Fruit fly (Drosophila melanogaster) whole organism, embryonic: ENCODE results near the gene obst-B.
A peak's percentile ranks its signal among the peaks of the same experiment; 100 is the strongest.

ENCODE experiments used
- Asciz ChIP-seq: fragments of 200-800 bp; sonication (Bioruptor generic); optimal IDR thresholded peaks from 2 replicates; lab custom pipeline; 2017; ENCODE audit warnings: missing biosample characterization, mild to moderate bottlenecking, missing genetic modification characterization, missing genetic modification reagents
- Bgb ChIP-seq: fragments of 200-800 bp; sonication (Bioruptor generic); IDR thresholded peaks from 2 replicates; pipeline ENCODE4 v1.3.6; 2022; ENCODE audit warnings: missing biosample characterization, missing genetic modification characterization; ENCODE audit not compliant: partially characterized antibody
- CG10147 ChIP-seq: fragments of 200-800 bp; sonication (Bioruptor generic); optimal IDR thresholded peaks from 2 replicates; lab custom pipeline; 2019; ENCODE audit warnings: missing biosample characterization, mild to moderate bottlenecking, missing genetic modification characterization, moderate library complexity
- CG10267 ChIP-seq: fragments of 200-800 bp; sonication (Bioruptor generic); optimal IDR thresholded peaks from 2 replicates; lab custom pipeline; 2018; ENCODE audit warnings: missing biosample characterization, mild to moderate bottlenecking, missing genetic modification characterization, moderate library complexity
- CG10274 ChIP-seq: fragments of 200-800 bp; sonication (Bioruptor generic); optimal IDR thresholded peaks from 3 replicates; lab custom pipeline; 2017; ENCODE audit warnings: missing biosample characterization, mild to moderate bottlenecking, missing genetic modification characterization
- CG12071 ChIP-seq: fragments of 200-800 bp; sonication (Bioruptor generic); optimal IDR thresholded peaks from 3 replicates; lab custom pipeline; 2018; ENCODE audit warnings: missing biosample characterization, mild to moderate bottlenecking, missing genetic modification characterization
- CG13624 ChIP-seq: fragments of 200-800 bp; sonication (Bioruptor generic); optimal IDR thresholded peaks from 2 replicates; lab custom pipeline; 2016; ENCODE audit warnings: missing biosample characterization, missing genetic modification characterization
- CG14965 ChIP-seq: fragments of 200-800 bp; sonication (Bioruptor generic); optimal IDR thresholded peaks from 2 replicates; lab custom pipeline; 2016; ENCODE audit warnings: missing biosample characterization, missing genetic modification characterization, borderline replicate concordance
- CG15269 ChIP-seq: fragments of 200-800 bp; sonication (Bioruptor generic); optimal IDR thresholded peaks from 2 replicates; lab custom pipeline; 2018; ENCODE audit warnings: missing biosample characterization, mild to moderate bottlenecking, missing genetic modification characterization, moderate library complexity
- CG1529 ChIP-seq: fragments of 200-800 bp; sonication (Bioruptor generic); optimal IDR thresholded peaks from 3 replicates; lab custom pipeline; 2018; ENCODE audit warnings: missing biosample characterization, missing genetic modification characterization
- CG16813 ChIP-seq: fragments of 200-800 bp; sonication (Bioruptor generic); IDR thresholded peaks from 3 replicates; pipeline ENCODE4 v1.3.6; 2022; ENCODE audit warnings: missing biosample characterization, missing genetic modification characterization; ENCODE audit not compliant: partially characterized antibody
- CG17568 ChIP-seq: fragments of 200-800 bp; sonication (Bioruptor generic); optimal IDR thresholded peaks from 2 replicates; lab custom pipeline; 2018; ENCODE audit warnings: missing biosample characterization, mild to moderate bottlenecking, missing genetic modification characterization, moderate library complexity
- CG18476 ChIP-seq: fragments of 200-800 bp; sonication (Bioruptor generic); optimal IDR thresholded peaks from 2 replicates; lab custom pipeline; 2016; ENCODE audit warnings: missing biosample characterization, mild to moderate bottlenecking, missing genetic modification characterization
- CG32767 ChIP-seq: fragments of 200-800 bp; sonication (Bioruptor generic); IDR thresholded peaks from 2 replicates; pipeline ENCODE4 v1.3.6; 2022; ENCODE audit warnings: missing biosample characterization, missing genetic modification characterization
- CG32772 ChIP-seq: fragments of 200-800 bp; sonication (Bioruptor generic); IDR thresholded peaks from 2 replicates; pipeline ENCODE4 v1.3.6; 2022; ENCODE audit warnings: missing biosample characterization, missing genetic modification characterization
- CG6254 ChIP-seq: fragments of 200-800 bp; sonication (Bioruptor generic); optimal IDR thresholded peaks from 3 replicates; lab custom pipeline; 2017; ENCODE audit warnings: mild to moderate bottlenecking, missing biosample characterization, missing genetic modification reagents, missing genetic modification characterization
- CG7271 ChIP-seq: fragments of 200-800 bp; sonication (Bioruptor generic); optimal IDR thresholded peaks from 2 replicates; lab custom pipeline; 2018; ENCODE audit warnings: missing biosample characterization, mild to moderate bottlenecking, missing genetic modification characterization, moderate library complexity
- CG7928 ChIP-seq: fragments of 200-800 bp; sonication (Bioruptor generic); optimal IDR thresholded peaks from 2 replicates; lab custom pipeline; 2017; ENCODE audit warnings: missing biosample characterization, mild to moderate bottlenecking, missing genetic modification characterization
- CG8944 ChIP-seq: fragments of 200-800 bp; sonication (Bioruptor generic); optimal IDR thresholded peaks from 3 replicates; lab custom pipeline; 2016; ENCODE audit warnings: missing biosample characterization, missing genetic modification characterization
- CG9215 ChIP-seq: fragments of 200-800 bp; sonication (Bioruptor generic); IDR thresholded peaks from 2 replicates; pipeline ENCODE4 v1.3.6; 2022; ENCODE audit warnings: missing biosample characterization, missing genetic modification characterization
- Dbx ChIP-seq: fragments of 200-800 bp; sonication (Bioruptor generic); IDR thresholded peaks from 3 replicates; pipeline ENCODE4 v1.3.6; 2022; ENCODE audit warnings: missing biosample characterization, missing genetic modification characterization
- Dll ChIP-seq: fragments of 200-800 bp; sonication (Bioruptor generic); IDR thresholded peaks from 4 replicates; pipeline ENCODE4 v1.3.6; 2022; ENCODE audit warnings: missing biosample characterization, missing genetic modification characterization; ENCODE audit not compliant: partially characterized antibody
- HmgZ ChIP-seq: fragments of 200-800 bp; sonication (Bioruptor generic); optimal IDR thresholded peaks from 2 replicates; lab custom pipeline; 2018; ENCODE audit warnings: missing biosample characterization, mild to moderate bottlenecking, missing genetic modification characterization
- Hsf ChIP-seq: fragments of 200-800 bp; sonication (Bioruptor generic); optimal IDR thresholded peaks from 3 replicates; lab custom pipeline; 2016; ENCODE audit warnings: missing biosample characterization, missing genetic modification characterization
- Mes4 ChIP-seq: fragments of 200-800 bp; sonication (Bioruptor generic); optimal IDR thresholded peaks from 2 replicates; lab custom pipeline; 2016; ENCODE audit warnings: missing biosample characterization, missing genetic modification characterization
- Mrtf ChIP-seq: fragments of 200-800 bp; sonication (Bioruptor generic); IDR thresholded peaks from 3 replicates; pipeline ENCODE4 v1.3.6; 2022; ENCODE audit warnings: missing biosample characterization, missing genetic modification characterization
- Neu2 ChIP-seq: fragments of 200-800 bp; sonication (Bioruptor generic); optimal IDR thresholded peaks from 3 replicates; lab custom pipeline; 2016; ENCODE audit warnings: missing biosample characterization, missing genetic modification characterization, borderline replicate concordance
- NfI ChIP-seq: fragments of 200-800 bp; sonication (Bioruptor generic); optimal IDR thresholded peaks from 3 replicates; lab custom pipeline; 2018; ENCODE audit warnings: missing biosample characterization, mild to moderate bottlenecking, missing genetic modification characterization, moderate library complexity
- Ssrp ChIP-seq: fragments of 200-800 bp; sonication (Bioruptor generic); optimal IDR thresholded peaks from 2 replicates; lab custom pipeline; 2018; ENCODE audit warnings: missing biosample characterization, mild to moderate bottlenecking, missing genetic modification characterization, moderate library complexity
- Taf1 ChIP-seq: fragments of 200-800 bp; sonication (Bioruptor generic); IDR thresholded peaks from 2 replicates; pipeline ENCODE4 v1.3.6; 2022; ENCODE audit warnings: missing biosample characterization, missing genetic modification characterization
- YL-1 ChIP-seq: fragments of 200-800 bp; sonication (Bioruptor generic); optimal IDR thresholded peaks from 3 replicates; lab custom pipeline; 2017; ENCODE audit warnings: missing biosample characterization, mild to moderate bottlenecking, missing genetic modification characterization
- bowl ChIP-seq: fragments of 200-800 bp; sonication (Bioruptor generic); IDR thresholded peaks from 2 replicates; pipeline ENCODE4 v1.3.6; 2022; ENCODE audit warnings: missing biosample characterization, missing genetic modification characterization
- dimm ChIP-seq: fragments of 200-800 bp; sonication (Bioruptor generic); IDR thresholded peaks from 2 replicates; pipeline ENCODE4 v1.3.6; 2022; ENCODE audit warnings: missing biosample characterization, missing genetic modification characterization
- dmrt11E ChIP-seq: fragments of 200-800 bp; sonication (Bioruptor generic); optimal IDR thresholded peaks from 3 replicates; lab custom pipeline; 2018; ENCODE audit warnings: missing biosample characterization, mild to moderate bottlenecking, missing genetic modification characterization, moderate library complexity
- ewg ChIP-seq: fragments of 200-800 bp; sonication (Bioruptor generic); optimal IDR thresholded peaks from 3 replicates; lab custom pipeline; 2017; ENCODE audit warnings: mild to moderate bottlenecking, missing biosample characterization, missing genetic modification reagents, missing genetic modification characterization
- eyg ChIP-seq: fragments of 200-800 bp; sonication (Bioruptor generic); optimal IDR thresholded peaks from 3 replicates; lab custom pipeline; 2016; ENCODE audit warnings: missing biosample characterization, missing genetic modification characterization
- fd64A ChIP-seq: fragments of 200-800 bp; sonication (Bioruptor generic); optimal IDR thresholded peaks from 3 replicates; lab custom pipeline; 2018; ENCODE audit warnings: missing biosample characterization, mild to moderate bottlenecking, missing genetic modification characterization
- gsb-n ChIP-seq: fragments of 200-800 bp; sonication (Bioruptor generic); optimal IDR thresholded peaks from 3 replicates; lab custom pipeline; 2018; ENCODE audit warnings: missing biosample characterization, mild to moderate bottlenecking, missing genetic modification characterization
- lbe ChIP-seq: fragments of 200-800 bp; sonication (Bioruptor generic); optimal IDR thresholded peaks from 2 replicates; lab custom pipeline; 2016; ENCODE audit warnings: missing biosample characterization, mild to moderate bottlenecking, missing genetic modification characterization
- peb ChIP-seq: fragments of 200-800 bp; sonication (Bioruptor generic); IDR thresholded peaks from 2 replicates; pipeline ENCODE4 v1.3.6; 2022; ENCODE audit warnings: missing biosample characterization, missing genetic modification characterization
- ro ChIP-seq: fragments of 200-800 bp; sonication (Bioruptor generic); IDR thresholded peaks from 2 replicates; pipeline ENCODE4 v1.3.6; 2022; ENCODE audit warnings: missing biosample characterization, missing genetic modification characterization
- scrt ChIP-seq: fragments of 200-800 bp; sonication (Bioruptor generic); optimal IDR thresholded peaks from 2 replicates; lab custom pipeline; 2018; ENCODE audit warnings: missing biosample characterization, mild to moderate bottlenecking, missing genetic modification characterization, moderate library complexity
- sd ChIP-seq: fragments of 200-800 bp; sonication (Bioruptor generic); optimal IDR thresholded peaks from 3 replicates; lab custom pipeline; 2018; ENCODE audit warnings: missing biosample characterization, mild to moderate bottlenecking, missing genetic modification characterization, moderate library complexity
- sima ChIP-seq: fragments of 200-800 bp; sonication (Bioruptor generic); optimal IDR thresholded peaks from 2 replicates; lab custom pipeline; 2016; ENCODE audit warnings: missing biosample characterization, missing genetic modification characterization
- so ChIP-seq: fragments of 200-800 bp; sonication (Bioruptor generic); IDR thresholded peaks from 3 replicates; pipeline ENCODE4 v1.3.6; 2022; ENCODE audit warnings: missing biosample characterization, missing genetic modification characterization
- tap ChIP-seq: fragments of 200-800 bp; optimal IDR thresholded peaks from 3 replicates; lab custom pipeline; 2019; ENCODE audit warnings: missing biosample characterization, mild to moderate bottlenecking, missing genetic modification characterization, moderate library complexity
- tgo ChIP-seq: fragments of 200-800 bp; sonication (Bioruptor generic); IDR thresholded peaks from 3 replicates; pipeline ENCODE4 v1.3.6; 2022; ENCODE audit warnings: missing biosample characterization, missing genetic modification characterization
- trem ChIP-seq: fragments of 200-800 bp; optimal IDR thresholded peaks from 3 replicates; lab custom pipeline; 2019; ENCODE audit warnings: missing biosample characterization, mild to moderate bottlenecking, missing genetic modification characterization, moderate library complexity
- zen2 ChIP-seq: fragments of 200-800 bp; sonication (Bioruptor generic); IDR thresholded peaks from 3 replicates; pipeline ENCODE4 v1.3.6; 2022; ENCODE audit warnings: missing biosample characterization, missing genetic modification characterization; ENCODE audit not compliant: partially characterized antibody
- zfh1 ChIP-seq: fragments of 200-800 bp; sonication (Bioruptor generic); IDR thresholded peaks from 3 replicates; pipeline ENCODE4 v1.3.6; 2022; ENCODE audit warnings: missing biosample characterization, missing genetic modification characterization

Gene obst-B

dm6 chr2L:10003593-10003992 is 28.9 kb upstream of the obst-B start, which contains the start of gene Ndf (continued):
- TF ChIP-seq CG14965 (GFP tag; lab: Kevin White, UChicago) (no peak), trem (peak; percentile 100), CG10267 (tag; lab: Kevin White, UChicago) (peak; percentile 98), Asciz (GFP tag; lab: Kevin White, UChicago) (no peak), Mes4 (GFP tag; lab: Kevin White, UChicago) (peak; percentile 24), lbe (GFP tag; lab: Kevin White, UChicago) (peak; percentile 15), HmgZ (tag; lab: Kevin White, UChicago) (peak; percentile 79), CG32772 (GFP tag; lab: Robert Waterston, UW) (peak; percentile 68), Mrtf (GFP tag; lab: Robert Waterston, UW) (peak; percentile 28; the same call in 1 of the 3 replicates), CG9215 (GFP tag; lab: Robert Waterston, UW) (peak; percentile 63), Ssrp (tag; lab: Kevin White, UChicago) (peak; percentile 26), sd (tag; lab: Kevin White, UChicago) (peak; percentile 52), CG18476 (peak; percentile 43), CG12071 (GFP tag; lab: Kevin White, UChicago) (no peak), Dll (GFP tag; lab: Robert Waterston, UW) (peak; percentile 72), CG10274 (GFP tag; lab: Kevin White, UChicago) (peak; percentile 9), CG13624 (GFP tag; lab: Kevin White, UChicago) (peak; percentile 59), eyg (GFP tag; lab: Kevin White, UChicago) (no peak), tgo (GFP tag; lab: Robert Waterston, UW) (peak; percentile 58), Neu2 (no peak), CG7271 (tag; lab: Kevin White, UChicago) (peak; percentile 8), sima (no peak), Hsf (peak; percentile 77), peb (no peak), CG10147 (GFP tag; lab: Kevin White, UChicago) (peak; percentile 44), bowl (no peak), gsb-n (tag; lab: Kevin White, UChicago) (peak; percentile 71), CG6254 (GFP tag; lab: Kevin White, UChicago) (peak; percentile 7), CG7928 (GFP tag; lab: Kevin White, UChicago) (no peak), zen2 (GFP tag; lab: Robert Waterston, UW) (peak; percentile 31; the same call in 1 of the 3 replicates), tap (tag; lab: Kevin White, UChicago) (no peak), NfI (GFP tag; lab: Kevin White, UChicago) (peak; percentile 77), fd64A (GFP tag; lab: Kevin White, UChicago) (no peak), Bgb (GFP tag; lab: Robert Waterston, UW) (peak; percentile 87), dimm (peak; percentile 29; the same call in 1 of the 2 replicates), CG17568 (GFP tag; lab: Kevin White, UChicago) (no peak), so (GFP tag; lab: Robert Waterston, UW) (peak; percentile 22; the same call in 1 of the 3 replicates), CG16813 (GFP tag; lab: Robert Waterston, UW) (peak; percentile 78), CG32767 (GFP tag; lab: Robert Waterston, UW) (no peak), CG1529 (GFP tag; lab: Kevin White, UChicago) (no peak), Dbx (GFP tag; lab: Robert Waterston, UW) (peak; percentile 80), Taf1 (no peak), CG15269 (tag; lab: Kevin White, UChicago) (peak; percentile 17), zfh1 (peak; percentile 80), ewg (GFP tag; lab: Kevin White, UChicago) (peak; percentile 66), ro (GFP tag; lab: Robert Waterston, UW) (no peak), dmrt11E (tag; lab: Kevin White, UChicago) (peak; percentile 48), CG8944 (GFP tag; lab: Kevin White, UChicago) (peak; percentile 38), YL-1 (peak; percentile 73), scrt (GFP tag; lab: Kevin White, UChicago) (peak; percentile 26)
